Fruit fly (Drosophila melanogaster) ovary, adult (tissue): ENCODE measurements around the gene THG.

Experiments used
- CG17801 ChIP-seq: fragments of 200-800 bp; optimal IDR thresholded peaks from 2 replicates; lab custom pipeline; 2019; ENCODE audit warnings: missing biosample characterization, mild to moderate bottlenecking, missing genetic modification characterization, moderate library complexity; ENCODE audit not compliant: partially characterized antibody

THG gene

DNA sequence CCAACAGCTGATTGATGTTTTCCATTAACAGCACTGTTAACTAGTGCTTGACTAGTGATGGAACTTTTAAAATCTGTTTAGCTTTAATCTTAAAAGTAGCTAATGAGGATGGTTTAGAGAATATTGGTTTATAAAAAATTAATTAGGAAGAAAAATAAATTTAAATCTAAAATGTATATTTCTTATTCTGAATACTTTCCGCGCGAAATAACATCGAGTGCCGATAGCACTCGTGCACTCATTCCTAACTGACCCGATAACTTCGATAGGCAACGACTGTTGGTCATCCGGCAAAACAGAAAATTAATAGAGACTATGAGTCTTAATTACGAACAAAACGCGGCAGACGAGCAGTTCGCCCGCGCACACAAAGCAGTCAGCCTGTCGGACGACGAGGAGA, at the start of gene THG, which contains the start of gene Rnmt:
Gene THG (minus strand): TSS at position 22 of the 400 bp plus-strand sequence.
Gene Rnmt (plus strand): TSS at position 237 of the 400 bp plus-strand sequence.
- TF ChIP-seq CG17801 (GFP tag; lab: Kevin White, UChicago) = peak; percentile 86

DNA sequence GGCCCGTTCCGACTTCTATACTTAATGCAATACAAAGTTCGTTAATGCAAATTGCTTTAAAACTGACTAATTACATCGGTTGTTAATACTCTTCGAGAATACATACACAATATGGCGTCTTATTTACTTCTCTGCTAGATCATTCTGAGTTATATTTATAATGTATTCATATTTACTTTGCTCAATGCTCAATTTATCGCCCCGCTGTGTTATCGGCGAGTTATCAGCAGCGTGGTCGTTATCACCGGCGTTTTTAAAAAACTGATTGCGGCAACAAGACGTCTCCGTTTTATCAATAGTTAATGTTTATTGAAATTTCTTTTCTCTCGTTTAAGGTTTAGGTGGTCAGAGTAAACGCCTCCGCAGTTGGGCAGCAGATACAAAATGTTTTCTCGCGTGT, 49.5 kb upstream of the THG start:
- no peak for TF ChIP-seq CG17801 (GFP tag; lab: Kevin White, UChicago)

DNA sequence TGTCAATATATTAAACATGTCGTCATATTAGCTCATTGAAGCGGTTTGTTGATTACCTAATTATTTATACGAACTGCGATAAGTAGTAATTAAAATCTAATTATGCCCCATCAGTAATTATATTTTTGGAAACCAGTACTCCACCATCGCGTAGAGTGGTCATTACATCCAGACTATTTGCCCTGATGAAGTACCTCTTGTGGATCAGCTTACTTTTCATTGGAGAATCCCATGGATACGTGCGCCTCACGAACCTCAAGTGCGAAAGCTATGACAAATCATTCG, 48.5 kb upstream of the THG start, which contains the start of gene CG33679:
Gene CG33679 (plus strand): TSS at position 186 of the 285 bp plus-strand sequence.
- no peak for TF ChIP-seq CG17801 (GFP tag; lab: Kevin White, UChicago)

DNA sequence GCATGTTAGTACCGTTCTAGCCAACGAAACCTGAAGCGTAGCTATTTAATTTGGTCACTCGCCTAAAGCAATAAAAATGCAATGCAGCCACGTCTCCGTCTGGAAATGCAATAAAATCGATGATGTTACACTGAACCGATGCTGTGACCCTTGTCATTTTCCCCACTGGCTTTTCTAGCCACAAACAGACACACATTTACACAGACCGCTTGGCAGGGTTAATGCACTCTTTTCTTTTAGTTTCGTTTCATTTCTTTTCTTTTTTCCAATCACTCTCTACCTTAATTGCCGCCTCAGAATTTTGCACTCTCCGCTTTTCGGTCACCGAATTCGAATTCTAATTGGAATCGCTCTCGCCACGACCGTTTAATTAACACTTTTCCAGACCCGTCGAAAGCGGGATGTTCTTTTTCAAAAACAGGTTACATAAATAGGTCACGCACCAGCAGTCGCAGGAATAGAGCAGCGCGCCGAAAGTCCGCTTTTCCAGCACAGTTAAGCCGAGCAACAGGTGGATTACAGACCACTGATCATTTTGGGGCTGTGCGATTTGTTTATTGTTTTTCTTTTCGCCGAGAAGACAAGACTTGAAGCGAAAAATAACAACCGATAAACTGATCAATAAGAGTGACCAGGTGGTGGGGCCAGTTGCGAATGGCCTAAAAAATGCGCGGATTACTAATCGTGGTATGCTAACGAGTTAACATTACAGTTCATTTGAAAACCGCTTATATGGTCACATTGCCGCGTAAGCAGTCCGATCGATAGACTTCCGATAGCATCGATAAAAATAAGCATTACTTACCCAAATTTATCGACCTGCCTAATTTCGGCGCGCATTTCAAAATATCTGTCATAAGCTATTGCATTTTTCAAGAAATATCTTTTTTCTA, 47.9 kb upstream of the THG start, which contains the start of gene ck:
Gene ck (minus strand): TSS at position 638 of the 893 bp plus-strand sequence.
- no peak for TF ChIP-seq CG17801 (GFP tag; lab: Kevin White, UChicago)

DNA sequence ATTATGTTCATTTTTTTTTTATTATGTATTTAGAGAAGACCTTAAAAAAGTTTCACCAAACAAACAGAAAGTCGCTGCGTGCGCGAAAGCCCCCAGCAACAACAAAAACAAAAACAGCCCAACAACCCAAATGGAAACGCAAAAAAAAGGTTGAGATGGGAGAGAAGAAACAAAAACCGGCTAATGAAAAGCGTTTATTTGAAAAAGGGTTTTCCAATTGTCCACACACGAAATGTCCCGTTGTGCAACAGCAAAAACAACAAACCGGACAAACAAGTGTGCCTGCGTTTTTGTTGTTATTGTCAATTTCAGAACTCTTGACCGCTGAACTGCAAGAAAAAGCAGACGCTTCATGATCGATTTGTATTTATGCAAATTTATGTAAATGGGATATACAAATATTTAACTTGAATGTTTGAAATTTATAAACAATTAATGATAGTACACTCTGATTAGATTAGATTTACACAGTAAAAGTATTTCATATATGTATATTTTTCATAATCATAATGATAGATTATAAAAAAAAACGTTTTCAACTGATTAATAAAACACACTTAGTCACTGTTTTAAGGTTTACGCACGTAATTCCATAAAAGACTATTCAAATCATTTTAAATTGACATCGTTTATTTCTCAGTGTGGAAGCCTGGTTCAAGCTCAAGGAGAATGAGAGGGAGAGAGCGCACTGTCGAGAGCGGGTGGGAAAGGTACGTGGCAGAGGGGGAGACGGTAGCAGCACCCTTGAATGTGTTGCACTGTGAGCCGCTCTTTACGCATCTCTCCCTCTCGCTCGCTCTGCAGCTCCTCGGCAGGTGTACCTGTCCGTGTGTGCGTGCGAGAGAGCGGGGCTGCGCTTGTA, 47.1 kb upstream of the THG start:
- peak; percentile 63 for TF ChIP-seq CG17801 (GFP tag; lab: Kevin White, UChicago)

DNA sequence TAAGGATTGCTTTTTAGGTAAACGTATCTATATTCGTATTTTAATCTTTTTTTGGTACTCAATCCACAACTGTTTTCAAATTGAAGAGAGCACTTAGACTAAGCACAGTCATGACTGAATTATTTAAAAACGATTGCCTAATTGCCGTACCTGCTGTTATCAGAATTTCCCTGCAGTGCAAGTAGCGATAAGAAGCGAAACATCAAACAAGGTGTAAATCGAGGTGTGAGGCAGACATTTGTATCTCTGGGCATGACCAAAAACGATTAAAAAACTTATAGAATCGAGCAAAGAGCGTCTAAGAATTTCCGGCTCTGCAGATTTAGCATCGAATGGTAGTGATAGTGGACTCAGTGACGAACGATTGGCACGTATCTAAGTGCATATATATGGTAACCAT, 45.6 kb upstream of the THG start:
- no peak for TF ChIP-seq CG17801 (GFP tag; lab: Kevin White, UChicago)

DNA sequence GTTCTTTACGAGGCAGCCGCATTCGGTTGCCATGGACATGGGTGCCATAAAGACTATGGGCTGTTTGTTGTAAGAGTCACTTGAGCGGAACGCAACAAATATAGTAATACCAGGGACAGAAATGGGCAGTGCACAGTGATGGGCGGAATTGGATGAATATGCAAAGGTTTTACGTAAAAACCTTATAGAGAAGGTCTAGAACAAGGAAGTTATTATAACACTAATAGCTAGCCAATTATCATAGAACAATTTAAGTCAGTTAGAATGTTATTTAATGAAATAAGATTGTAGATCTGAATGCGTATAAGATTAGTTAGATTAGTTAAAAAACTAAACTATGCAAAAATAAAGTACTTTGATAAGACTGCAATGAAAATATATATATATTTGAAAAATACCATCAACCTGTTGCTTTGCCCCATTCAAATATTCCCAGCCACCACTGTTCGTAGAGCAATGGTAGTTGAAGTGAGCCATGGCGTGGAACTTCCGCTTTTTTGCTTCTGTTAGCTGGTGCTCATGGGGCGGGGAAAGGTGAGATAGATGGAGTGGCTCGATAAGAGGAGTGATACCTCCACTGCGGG, 43.4 kb upstream of the THG start:
- TF ChIP-seq CG17801 (GFP tag; lab: Kevin White, UChicago) = no peak

DNA sequence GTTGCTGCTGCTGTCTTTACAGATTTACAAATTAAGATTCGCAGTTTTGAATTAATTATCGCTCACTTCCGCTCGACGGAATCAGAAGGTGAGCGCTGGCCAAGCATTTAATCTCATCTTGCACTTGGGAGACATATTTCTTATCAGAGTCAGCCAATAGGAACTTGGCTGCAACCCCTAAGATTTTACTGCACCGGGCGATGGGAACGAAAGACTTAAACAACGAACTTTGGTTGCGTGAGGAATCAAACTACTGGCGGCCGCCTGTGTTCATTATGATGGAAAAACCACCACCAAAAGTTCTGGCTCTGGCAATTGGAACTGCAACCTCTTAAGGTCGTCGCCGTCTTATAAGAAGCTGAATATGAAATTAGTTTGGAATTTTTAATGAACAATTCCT, 34.2 kb upstream of the THG start:
- no peak for TF ChIP-seq CG17801 (GFP tag; lab: Kevin White, UChicago)

DNA sequence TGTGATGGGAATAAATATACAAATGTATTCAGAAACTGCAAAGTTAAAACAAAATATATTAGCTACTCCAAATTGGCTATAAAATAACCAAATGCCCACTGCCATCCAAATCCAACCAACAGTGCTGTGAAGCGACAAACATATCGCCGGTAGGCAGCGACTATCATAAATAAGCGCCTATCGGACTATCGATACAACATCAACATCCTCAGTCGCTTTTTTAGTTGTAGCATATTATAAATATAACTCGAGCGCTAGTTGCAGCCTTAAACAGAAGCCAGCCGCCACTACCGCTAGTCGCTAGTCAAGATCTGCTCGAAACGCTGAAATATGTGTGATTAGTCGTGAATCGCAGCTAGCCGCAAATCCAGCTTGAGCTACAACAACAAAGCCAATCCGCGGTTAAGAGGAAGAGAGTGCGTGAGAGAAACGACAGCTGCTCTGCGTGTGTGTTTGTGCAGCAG, 29.8 kb upstream of the THG start:
- TF ChIP-seq CG17801 (GFP tag; lab: Kevin White, UChicago) = peak; percentile 16

DNA sequence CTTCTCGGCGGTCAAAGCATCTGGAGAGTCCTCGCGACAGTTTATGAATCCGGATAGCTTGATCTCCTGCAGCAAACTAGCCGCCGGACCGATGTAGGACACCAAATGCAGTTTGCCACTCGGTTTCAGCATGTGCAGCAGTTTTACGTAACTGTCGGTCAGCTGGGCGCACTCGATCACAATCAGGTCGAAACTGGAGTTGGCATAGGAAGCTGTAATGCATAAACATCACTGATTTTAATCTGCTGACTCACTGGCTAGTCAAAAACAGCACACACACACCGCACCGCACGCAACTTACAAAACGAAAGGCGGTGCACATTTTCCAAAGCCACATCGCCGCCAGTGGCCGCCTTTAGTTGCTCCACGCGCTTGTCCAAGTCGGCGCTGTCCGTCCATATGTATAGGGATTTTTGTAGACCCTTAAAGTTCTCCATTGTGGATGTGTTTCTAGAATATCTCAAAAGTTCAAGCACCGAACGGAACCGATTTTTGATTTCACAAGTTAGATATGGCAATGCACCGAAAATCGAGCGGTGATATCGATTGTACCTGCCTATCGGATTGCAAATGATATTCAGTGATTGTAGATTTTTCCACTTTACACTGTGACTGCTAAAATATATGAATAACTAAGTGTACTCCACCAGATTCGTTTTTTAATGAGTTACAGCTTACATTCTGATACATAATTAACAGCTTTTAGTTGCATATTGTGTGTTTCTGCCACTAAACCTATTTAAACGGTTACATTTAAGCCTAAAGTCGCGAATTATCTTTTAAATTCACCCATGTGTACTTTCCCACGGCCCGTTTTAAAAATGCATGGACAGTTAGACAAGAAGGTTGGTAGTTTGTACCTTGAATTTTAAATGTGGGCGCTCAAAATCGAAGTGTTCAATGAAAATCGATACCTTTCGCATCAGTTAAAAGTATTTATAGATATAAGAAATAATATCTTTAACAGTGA, 29.1 kb upstream of the THG start, which contains the start of gene CIAPIN1:
Gene CIAPIN1 (minus strand): TSS at position 523 of the 970 bp plus-strand sequence.
- TF ChIP-seq CG17801 (GFP tag; lab: Kevin White, UChicago) = no peak

DNA sequence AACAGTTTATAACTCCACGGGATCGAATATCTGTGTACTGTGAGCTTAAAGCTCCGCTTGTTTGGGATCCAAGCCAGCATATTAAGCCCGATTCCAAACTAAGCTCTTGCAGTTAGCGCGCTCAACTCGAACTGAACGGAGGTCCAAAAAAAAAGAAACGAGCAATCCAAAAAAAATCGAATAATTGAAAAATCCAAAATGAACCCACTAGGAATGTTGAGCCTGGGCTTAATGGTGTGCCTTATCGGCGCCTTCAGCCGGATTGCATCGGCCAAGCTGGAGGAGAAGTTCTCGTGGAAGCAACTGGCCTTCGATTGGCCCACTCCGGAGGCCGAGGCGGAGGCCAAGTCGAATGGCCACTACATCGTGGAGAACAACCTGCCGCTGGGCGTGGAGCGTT, 25.8 kb upstream of the THG start, which contains the start of gene yellow-c:
Gene yellow-c (plus strand): TSS at position 29 of the 400 bp plus-strand sequence.
- TF ChIP-seq CG17801 (GFP tag; lab: Kevin White, UChicago) = no peak

DNA sequence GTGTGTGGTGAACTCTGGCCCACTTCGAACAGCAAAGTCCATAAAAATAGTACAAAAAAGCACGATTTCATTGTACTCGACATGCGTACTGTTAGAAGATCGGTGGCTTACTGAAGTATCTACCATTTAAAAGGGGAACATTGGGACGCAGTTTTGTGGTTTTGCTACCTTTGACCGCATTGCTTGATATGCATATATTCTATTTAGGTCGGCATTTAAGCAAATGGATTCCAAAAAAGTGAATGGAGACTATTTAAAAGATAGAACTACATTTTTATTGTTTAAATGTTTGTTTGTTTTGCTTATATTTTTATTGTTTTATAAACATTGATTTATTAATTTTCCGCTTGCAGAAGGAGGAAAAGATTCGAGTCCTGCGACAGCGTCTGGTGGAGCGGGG, 22.1 kb upstream of the THG start, which contains the start of gene CG31832:
Gene CG31832 (minus strand): TSS at position 101 of the 400 bp plus-strand sequence.
- no peak for TF ChIP-seq CG17801 (GFP tag; lab: Kevin White, UChicago)

DNA sequence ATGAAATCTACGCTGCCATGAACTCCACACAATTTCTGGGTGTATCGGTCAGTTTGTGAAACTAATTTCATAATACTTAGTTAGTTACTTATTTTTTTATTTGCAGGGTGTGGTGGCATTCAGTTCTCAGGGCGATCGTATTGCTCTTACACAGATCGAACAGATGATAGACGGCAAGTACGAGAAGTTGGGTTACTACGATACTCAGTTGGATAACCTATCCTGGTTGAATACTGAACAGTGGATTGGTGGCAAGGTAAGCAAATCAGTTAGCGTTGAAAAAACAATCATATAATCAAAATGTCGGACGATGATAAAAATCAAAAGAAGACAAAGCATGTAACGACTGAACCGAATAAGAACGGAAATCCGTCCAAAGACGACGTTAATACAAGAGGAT, 17.1 kb upstream of the THG start, which contains the start of gene CG33310:
Gene CG33310 (plus strand): TSS at position 301 of the 400 bp plus-strand sequence.
- no peak for TF ChIP-seq CG17801 (GFP tag; lab: Kevin White, UChicago)
